Worm (Caenorhabditis elegans): ENCODE measurements around the gene str-227.

- TF ChIP-seq klf-2 (GFP tag; conservative IDR thresholded peaks at IDR 0.05): no peak
- no peak for TF ChIP-seq flt-1 (GFP tag; IDR thresholded peaks at IDR 0.05)
- no peak for TF ChIP-seq ztf-29 (GFP tag; IDR thresholded peaks at IDR 0.05)
- no peak for TF ChIP-seq cog-1 (tag; optimal IDR thresholded peaks at IDR 0.05)
- no peak for TF ChIP-seq tab-1 (GFP tag; IDR thresholded peaks at IDR 0.05)
- TF ChIP-seq ztf-23 (GFP tag; IDR thresholded peaks at IDR 0.05): no peak
- TF ChIP-seq ref-1 (GFP tag; conservative IDR thresholded peaks at IDR 0.05): no peak
Measured at ce11 chrV:3546517-3546916, 28.5 kb downstream of the str-227 start, which contains the start of gene srbc-68.

Measured in whole organism, midembryonic.